Fruit fly (Drosophila melanogaster) whole organism, adult: Measurements from ENCODE around the gene Osi18.

Source experiments
- CG11617 ChIP-seq: fragments of 200-800 bp; sonication (Bioruptor generic); optimal IDR thresholded peaks from 2 replicates; lab custom pipeline; 2017; ENCODE audit warnings: mild to moderate bottlenecking, missing biosample characterization, missing genetic modification reagents, missing genetic modification characterization
- CG14711 ChIP-seq: fragments of 200-800 bp; sonication (Bioruptor generic); optimal IDR thresholded peaks from 2 replicates; lab custom pipeline; 2018; ENCODE audit warnings: missing biosample characterization, mild to moderate bottlenecking, missing genetic modification characterization, moderate library complexity
- CG5204 ChIP-seq: fragments of 200-800 bp; sonication (Bioruptor generic); optimal IDR thresholded peaks from 2 replicates; lab custom pipeline; 2016; ENCODE audit warnings: missing biosample characterization, missing genetic modification characterization
- CG7045 ChIP-seq: fragments of 200-800 bp; sonication (Bioruptor generic); optimal IDR thresholded peaks from 2 replicates; lab custom pipeline; 2017; ENCODE audit warnings: missing biosample characterization, mild to moderate bottlenecking, missing genetic modification characterization
- cic ChIP-seq: fragments of 200-800 bp; sonication (Bioruptor generic); optimal IDR thresholded peaks from 2 replicates; lab custom pipeline; 2017; ENCODE audit warnings: missing biosample characterization, mild to moderate bottlenecking, missing genetic modification characterization, moderate library complexity
- kay ChIP-seq: fragments of 200-800 bp; sonication (Bioruptor generic); peaks from one replicate; lab custom pipeline; 2016; ENCODE audit warnings: missing biosample characterization, missing genetic modification characterization, borderline replicate concordance
- toe ChIP-seq: fragments of 200-800 bp; sonication (Bioruptor generic); optimal IDR thresholded peaks from 2 replicates; lab custom pipeline; 2016; ENCODE audit warnings: missing biosample characterization, missing genetic modification characterization

DNA sequence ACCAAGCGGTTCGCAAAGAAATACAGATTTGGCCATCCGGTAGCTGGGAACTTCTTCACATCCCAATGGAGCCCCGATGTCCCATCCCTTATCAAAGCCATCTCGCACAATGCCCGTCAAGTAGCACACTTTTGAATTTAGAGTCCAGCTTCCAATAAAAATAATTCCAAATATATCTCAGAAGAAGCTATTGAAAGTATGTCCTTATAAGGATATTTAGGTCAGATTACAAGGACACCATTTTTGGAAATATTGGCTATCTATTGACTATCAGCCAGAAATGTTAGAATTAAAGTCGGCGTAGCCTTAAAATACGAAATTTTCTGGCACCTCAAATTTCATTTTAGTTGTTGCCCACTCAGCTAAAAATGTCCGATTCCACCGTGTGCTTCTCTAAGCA lies 12.7 kb downstream of the Osi18 start, which contains the start of gene CG10298:
- TF ChIP-seq cic (GFP tag; lab: Kevin White, UChicago) (no peak), CG7045 (GFP tag; lab: Kevin White, UChicago) (no peak), CG11617 (no peak), toe (no peak), kay (no peak), CG14711 (no peak), CG5204 (GFP tag; lab: Kevin White, UChicago) (no peak)
